Fruit fly (Drosophila melanogaster) whole organism, prepupa: ENCODE measurements around the gene CG44838.

ENCODE experiments used
- CG10669 ChIP-seq: fragments of 200-800 bp; sonication (Bioruptor generic); optimal IDR thresholded peaks from 3 replicates; lab custom pipeline; 2018; ENCODE audit warnings: missing biosample characterization, mild to moderate bottlenecking, missing genetic modification characterization, moderate library complexity
- CG11762 ChIP-seq: fragments of 200-800 bp; sonication (Bioruptor generic); optimal IDR thresholded peaks from 3 replicates; lab custom pipeline; 2016; ENCODE audit warnings: missing biosample characterization, missing genetic modification characterization; ENCODE audit not compliant: insufficient read depth
- CG16779 ChIP-seq: fragments of 200-800 bp; sonication (Bioruptor generic); optimal IDR thresholded peaks from 3 replicates; lab custom pipeline; 2017; ENCODE audit warnings: missing biosample characterization, mild to moderate bottlenecking, missing genetic modification characterization
- CG6854 ChIP-seq: fragments of 200-800 bp; sonication (Bioruptor generic); optimal IDR thresholded peaks from 2 replicates; lab custom pipeline; 2017; ENCODE audit warnings: missing biosample characterization, mild to moderate bottlenecking, missing genetic modification characterization
- Ets96B ChIP-seq: fragments of 200-800 bp; optimal IDR thresholded peaks from 2 replicates; lab custom pipeline; 2019; ENCODE audit warnings: missing biosample characterization, mild to moderate bottlenecking, missing genetic modification characterization, moderate library complexity
- Gug ChIP-seq: fragments of 200-800 bp; sonication (Bioruptor generic); IDR thresholded peaks from 2 replicates; pipeline ENCODE4 v1.3.6; 2022; ENCODE audit warnings: missing biosample characterization, missing genetic modification characterization
- Hr39 ChIP-seq: fragments of 200-800 bp; sonication (Bioruptor generic); optimal IDR thresholded peaks from 2 replicates; lab custom pipeline; 2016; ENCODE audit warnings: missing biosample characterization, missing genetic modification characterization
- Lpt ChIP-seq: fragments of 200-800 bp; sonication (Bioruptor generic); optimal IDR thresholded peaks from 3 replicates; lab custom pipeline; 2016; ENCODE audit warnings: missing biosample characterization, missing genetic modification characterization
- Smox ChIP-seq: fragments of 200-800 bp; sonication (Bioruptor generic); optimal IDR thresholded peaks from 3 replicates; lab custom pipeline; 2016; ENCODE audit warnings: missing biosample characterization, missing genetic modification characterization
- Sox14 ChIP-seq: fragments of 200-800 bp; sonication (Bioruptor generic); optimal IDR thresholded peaks from 3 replicates; lab custom pipeline; 2016; ENCODE audit warnings: missing biosample characterization, missing genetic modification characterization
- esn ChIP-seq: fragments of 200-800 bp; sonication (Bioruptor generic); optimal IDR thresholded peaks from 2 replicates; lab custom pipeline; 2016; ENCODE audit warnings: missing biosample characterization, mild to moderate bottlenecking, missing genetic modification characterization, moderate library complexity
- fd85E ChIP-seq: fragments of 200-800 bp; sonication (Bioruptor generic); optimal IDR thresholded peaks from 3 replicates; lab custom pipeline; 2016; ENCODE audit warnings: missing biosample characterization, missing genetic modification characterization

- TF ChIP-seq Ets96B (tag; lab: Kevin White, UChicago): no peak
- TF ChIP-seq CG10669 (GFP tag; lab: Kevin White, UChicago): no peak
- no peak for TF ChIP-seq Gug (GFP tag; lab: Robert Waterston, UW)
- no peak for TF ChIP-seq CG6854 (GFP tag; lab: Kevin White, UChicago)
- no peak for TF ChIP-seq esn (GFP tag; lab: Kevin White, UChicago)
- no peak for TF ChIP-seq Smox
- no peak for TF ChIP-seq Hr39
- no peak for TF ChIP-seq CG11762
- TF ChIP-seq Sox14 (GFP tag; lab: Kevin White, UChicago): no peak
- TF ChIP-seq CG16779 (tag; lab: Kevin White, UChicago): no peak
- no peak for TF ChIP-seq fd85E
- TF ChIP-seq Lpt: no peak
These were observed 18.1 kb upstream of the CG44838 start, which contains the start of gene Srg3 for dm6 chr3L:9442625-9443282.
